Worm (Caenorhabditis elegans): ENCODE results near the gene F41E6.5.

DNA sequence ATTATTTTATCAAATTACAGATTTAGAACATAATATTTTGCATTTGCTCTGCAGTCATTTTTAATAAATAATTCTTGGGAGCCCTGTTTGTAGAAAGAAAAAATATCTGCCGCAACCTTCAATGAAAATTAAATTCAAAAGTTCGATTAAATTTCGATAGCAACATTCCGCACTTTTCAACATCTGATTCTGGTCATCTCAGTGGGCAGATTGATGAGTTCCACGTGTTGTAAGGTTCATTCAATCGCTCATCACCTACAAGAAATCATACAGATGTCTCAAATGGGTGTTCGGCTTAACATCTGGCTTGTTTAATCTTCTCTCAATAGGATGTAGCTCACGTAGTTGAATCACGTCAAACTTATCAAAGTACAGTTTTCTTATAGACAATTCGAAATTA is 3.3 kb upstream of the F41E6.5 start:
- no peak for TF ChIP-seq cog-1 (tag; optimal IDR thresholded peaks at IDR 0.05)
- no peak for TF ChIP-seq med-1 (GFP tag; optimal IDR thresholded peaks at IDR 0.05; ENCODE audit: insufficient read depth)

All from whole organism, midembryonic.